Worm (Caenorhabditis elegans) whole organism, young adult: ENCODE results near the gene R05F9.11.
A peak's percentile ranks its signal among the peaks of the same experiment; 100 is the strongest.

Experiments
- B0019.2 ChIP-seq: fragments of 200-800 bp; sonication (Bioruptor generic); conservative IDR thresholded peaks from 2 replicates; pipeline ENCODE4 v1.3.6; 2022; ENCODE audit warnings: missing genetic modification reagents, missing genetic modification characterization, missing compliant biosample characterization
- B0261.1 ChIP-seq: sonication (generic microtip); optimal IDR thresholded peaks from 2 replicates; lab custom pipeline; 2016; ENCODE audit warnings: mild to moderate bottlenecking, missing genetic modification characterization, moderate library complexity, missing compliant biosample characterization
- F23B12.7 ChIP-seq: sonication (generic microtip); optimal IDR thresholded peaks from 2 replicates; lab custom pipeline; 2017; ENCODE audit warnings: missing genetic modification characterization, mild to moderate bottlenecking, missing compliant biosample characterization, antibody characterized with exemption, moderate library complexity; ENCODE audit not compliant: insufficient read depth
- F33H1.4 ChIP-seq: fragments of 200-800 bp; sonication (Bioruptor generic); IDR thresholded peaks from 2 replicates; pipeline ENCODE4 v1.3.6; 2022; ENCODE audit warnings: missing genetic modification reagents, missing genetic modification characterization, missing compliant biosample characterization
- F49E8.2 ChIP-seq: sonication (generic microtip); optimal IDR thresholded peaks from 3 replicates; lab custom pipeline; 2017; ENCODE audit warnings: missing genetic modification characterization, mild to moderate bottlenecking, missing compliant biosample characterization, antibody characterized with exemption, moderate library complexity; ENCODE audit not compliant: insufficient read depth
- F57C9.4 ChIP-seq: sonication (generic microtip); optimal IDR thresholded peaks from 2 replicates; lab custom pipeline; 2017; ENCODE audit warnings: mild to moderate bottlenecking, missing genetic modification characterization, missing compliant biosample characterization
- T07F8.4 ChIP-seq: sonication (generic microtip); optimal IDR thresholded peaks from 2 replicates; lab custom pipeline; 2016; ENCODE audit warnings: mild to moderate bottlenecking, missing genetic modification characterization, moderate library complexity, missing compliant biosample characterization
- T26A5.8 ChIP-seq: sonication (generic microtip); optimal IDR thresholded peaks from 2 replicates; lab custom pipeline; 2016; ENCODE audit warnings: missing genetic modification characterization, missing compliant biosample characterization
- Y79H2A.3 ChIP-seq: fragments of 200-800 bp; sonication (Bioruptor generic); conservative IDR thresholded peaks from 2 replicates; pipeline ENCODE4 v1.3.6; 2022; ENCODE audit warnings: missing genetic modification reagents, missing genetic modification characterization, missing compliant biosample characterization
- aptf-2 ChIP-seq: fragments of 200-800 bp; sonication (Bioruptor generic); conservative IDR thresholded peaks from 2 replicates; pipeline ENCODE4 v1.3.6; 2022; ENCODE audit warnings: missing genetic modification reagents, missing genetic modification characterization, missing compliant biosample characterization
- athp-1 ChIP-seq: sonication (generic microtip); optimal IDR thresholded peaks from 2 replicates; lab custom pipeline; 2017; ENCODE audit warnings: mild to moderate bottlenecking, missing genetic modification characterization, missing compliant biosample characterization
- attf-3 ChIP-seq: fragments of 200-800 bp; sonication (Bioruptor generic); conservative IDR thresholded peaks from 2 replicates; pipeline ENCODE4 v1.3.6; 2022; ENCODE audit warnings: missing genetic modification reagents, missing genetic modification characterization, missing compliant biosample characterization
- bed-1 ChIP-seq: fragments of 200-800 bp; sonication (Bioruptor generic); IDR thresholded peaks from 2 replicates; pipeline ENCODE4 v1.3.6; 2022; ENCODE audit warnings: missing genetic modification reagents, missing genetic modification characterization, missing compliant biosample characterization
- ceh-100 ChIP-seq: fragments of 200-800 bp; sonication (Bioruptor generic); IDR thresholded peaks from 2 replicates; pipeline ENCODE4 v1.3.6; 2022; ENCODE audit warnings: missing genetic modification reagents, missing genetic modification characterization, missing compliant biosample characterization
- ceh-91 ChIP-seq: fragments of 200-800 bp; sonication (Bioruptor generic); IDR thresholded peaks from 2 replicates; pipeline ENCODE4 v1.3.6; 2022; ENCODE audit warnings: missing genetic modification reagents, missing genetic modification characterization, missing compliant biosample characterization
- dpl-1 ChIP-seq: fragments of 150-350 bp; optimal IDR thresholded peaks from 2 replicates; lab custom pipeline; 2014; ENCODE audit warnings: missing biosample characterization, missing genetic modification reagents, missing genetic modification characterization
- efl-1 ChIP-seq: fragments of 150-350 bp; optimal IDR thresholded peaks from 2 replicates; lab custom pipeline; 2014; ENCODE audit warnings: missing biosample characterization, missing genetic modification reagents, missing genetic modification characterization
- egl-18 ChIP-seq: fragments of 200-800 bp; sonication (Bioruptor generic); IDR thresholded peaks from 2 replicates; pipeline ENCODE4 v1.3.6; 2022; ENCODE audit warnings: missing genetic modification reagents, missing genetic modification characterization, missing compliant biosample characterization
- fkh-3 ChIP-seq: sonication (generic microtip); optimal IDR thresholded peaks from 2 replicates; lab custom pipeline; 2016; ENCODE audit warnings: mild to moderate bottlenecking, missing genetic modification characterization, missing compliant biosample characterization
- gei-17 ChIP-seq: fragments of 200-800 bp; sonication (Bioruptor generic); optimal IDR thresholded peaks from 2 replicates; lab custom pipeline; 2018; ENCODE audit warnings: mild to moderate bottlenecking, missing genetic modification characterization, missing compliant biosample characterization
- him-1 ChIP-seq: sonication (generic microtip); optimal IDR thresholded peaks from 2 replicates; lab custom pipeline; 2016; ENCODE audit warnings: missing genotype, missing genetic modification reagents, missing genetic modification characterization, missing compliant biosample characterization
- hlh-12 ChIP-seq: sonication (generic microtip); optimal IDR thresholded peaks from 2 replicates; lab custom pipeline; 2016; ENCODE audit warnings: missing genetic modification characterization, missing compliant biosample characterization
- hmg-1.2 ChIP-seq: fragments of 200-800 bp; sonication (Bioruptor generic); IDR thresholded peaks from 2 replicates; pipeline ENCODE4 v1.3.6; 2022; ENCODE audit warnings: missing genetic modification reagents, missing genetic modification characterization, missing compliant biosample characterization
- hmg-20 ChIP-seq: fragments of 200-800 bp; sonication (Bioruptor generic); IDR thresholded peaks from 2 replicates; pipeline ENCODE4 v1.3.6; 2022; ENCODE audit warnings: missing genetic modification reagents, missing genetic modification characterization, missing compliant biosample characterization
- hrde-1 ChIP-seq: sonication (generic microtip); optimal IDR thresholded peaks from 2 replicates; lab custom pipeline; 2016; ENCODE audit warnings: missing genetic modification characterization, mild to moderate bottlenecking, missing compliant biosample characterization, moderate library complexity, missing genotype, missing genetic modification reagents, borderline replicate concordance
- lsl-1 ChIP-seq: fragments of 200-800 bp; sonication (Bioruptor generic); optimal IDR thresholded peaks from 2 replicates; lab custom pipeline; 2018; ENCODE audit warnings: mild to moderate bottlenecking, missing genetic modification characterization, moderate library complexity, missing compliant biosample characterization
- madf-3 ChIP-seq: fragments of 200-800 bp; sonication (Bioruptor generic); IDR thresholded peaks from 2 replicates; pipeline ENCODE4 v1.3.6; 2022; ENCODE audit warnings: missing genetic modification reagents, missing genetic modification characterization, missing compliant biosample characterization
- madf-6 ChIP-seq: fragments of 200-800 bp; sonication (Bioruptor generic); IDR thresholded peaks from 2 replicates; pipeline ENCODE4 v1.3.6; 2022; ENCODE audit warnings: missing genetic modification reagents, missing genetic modification characterization, missing compliant biosample characterization
- madf-8 ChIP-seq: fragments of 200-800 bp; sonication (Bioruptor generic); conservative IDR thresholded peaks from 2 replicates; pipeline ENCODE4 v1.3.6; 2022; ENCODE audit warnings: missing genetic modification reagents, missing genetic modification characterization, missing compliant biosample characterization
- mxl-1 ChIP-seq: sonication (generic microtip); optimal IDR thresholded peaks from 2 replicates; lab custom pipeline; 2016; ENCODE audit warnings: missing genetic modification characterization, missing compliant biosample characterization
- nfya-2 ChIP-seq: fragments of 200-800 bp; sonication (Bioruptor generic); IDR thresholded peaks from 2 replicates; pipeline ENCODE4 v1.3.6; 2022; ENCODE audit warnings: missing genetic modification reagents, missing genetic modification characterization, missing compliant biosample characterization
- nhr-120 ChIP-seq: fragments of 200-800 bp; sonication (Bioruptor generic); IDR thresholded peaks from 2 replicates; pipeline ENCODE4 v1.3.6; 2022; ENCODE audit warnings: missing genetic modification characterization, missing compliant biosample characterization
- nhr-179 ChIP-seq: sonication (generic microtip); optimal IDR thresholded peaks from 2 replicates; lab custom pipeline; 2016; ENCODE audit warnings: mild to moderate bottlenecking, missing genetic modification characterization, missing compliant biosample characterization
- pbrm-1 ChIP-seq: fragments of 200-800 bp; sonication (Bioruptor generic); IDR thresholded peaks from 2 replicates; pipeline ENCODE4 v1.3.6; 2022; ENCODE audit warnings: missing genetic modification reagents, missing genetic modification characterization, missing compliant biosample characterization
- rpc-1 ChIP-seq, 2 experiments: fragments of 150-350 bp in 1 of 2; sonication (generic microtip) in 1 of 2; optimal IDR thresholded peaks; 2 replicates each; lab custom pipeline; 2014 to 2018; ENCODE audit warnings: missing biosample characterization in 1 of 2, missing genetic modification characterization in 1 of 2, missing genetic modification reagents in 1 of 2, missing genotype in 1 of 2
- sdz-38 ChIP-seq: sonication (generic microtip); optimal IDR thresholded peaks from 2 replicates; lab custom pipeline; 2016; ENCODE audit warnings: missing genotype, missing genetic modification characterization, missing compliant biosample characterization
- sea-2 ChIP-seq: fragments of 200-800 bp; sonication (Bioruptor generic); IDR thresholded peaks from 2 replicates; pipeline ENCODE4 v1.3.6; 2022; ENCODE audit warnings: missing genetic modification characterization, missing compliant biosample characterization
- snpc-1.1 ChIP-seq: sonication (generic microtip); optimal IDR thresholded peaks from 2 replicates; lab custom pipeline; 2017; ENCODE audit warnings: missing genetic modification characterization, mild to moderate bottlenecking, missing compliant biosample characterization, antibody characterized with exemption, moderate library complexity, missing genotype, missing genetic modification reagents; ENCODE audit not compliant: insufficient read depth
- snpc-3.4 ChIP-seq: sonication (generic microtip); optimal IDR thresholded peaks from 2 replicates; lab custom pipeline; 2017; ENCODE audit warnings: missing genetic modification characterization, mild to moderate bottlenecking, missing compliant biosample characterization, antibody characterized with exemption, moderate library complexity, missing genotype, missing genetic modification reagents
- tbx-9 ChIP-seq: sonication (generic microtip); optimal IDR thresholded peaks from 2 replicates; lab custom pipeline; 2016; ENCODE audit warnings: borderline replicate concordance, missing genetic modification characterization, inconsistent platforms, missing compliant biosample characterization
- unc-130 ChIP-seq: sonication (generic microtip); optimal IDR thresholded peaks from 2 replicates; lab custom pipeline; 2016; ENCODE audit warnings: missing genetic modification reagents, missing genetic modification characterization, missing compliant biosample characterization
- xnd-1 ChIP-seq: sonication (generic microtip); optimal IDR thresholded peaks from 2 replicates; lab custom pipeline; 2016; ENCODE audit warnings: missing genotype, missing genetic modification reagents, missing genetic modification characterization, missing compliant biosample characterization
- ztf-18 ChIP-seq: sonication (generic microtip); optimal IDR thresholded peaks from 2 replicates; lab custom pipeline; 2016; ENCODE audit warnings: missing genotype, mild to moderate bottlenecking, missing genetic modification characterization, missing compliant biosample characterization
- ztf-25 ChIP-seq: fragments of 200-800 bp; sonication (Bioruptor generic); IDR thresholded peaks from 2 replicates; pipeline ENCODE4 v1.3.6; 2022; ENCODE audit warnings: missing genetic modification reagents, missing genetic modification characterization, missing compliant biosample characterization
- ztf-3 ChIP-seq: fragments of 200-800 bp; sonication (Bioruptor generic); optimal IDR thresholded peaks from 2 replicates; lab custom pipeline; 2018; ENCODE audit warnings: mild to moderate bottlenecking, missing genetic modification characterization, missing compliant biosample characterization

Gene R05F9.11

DNA sequence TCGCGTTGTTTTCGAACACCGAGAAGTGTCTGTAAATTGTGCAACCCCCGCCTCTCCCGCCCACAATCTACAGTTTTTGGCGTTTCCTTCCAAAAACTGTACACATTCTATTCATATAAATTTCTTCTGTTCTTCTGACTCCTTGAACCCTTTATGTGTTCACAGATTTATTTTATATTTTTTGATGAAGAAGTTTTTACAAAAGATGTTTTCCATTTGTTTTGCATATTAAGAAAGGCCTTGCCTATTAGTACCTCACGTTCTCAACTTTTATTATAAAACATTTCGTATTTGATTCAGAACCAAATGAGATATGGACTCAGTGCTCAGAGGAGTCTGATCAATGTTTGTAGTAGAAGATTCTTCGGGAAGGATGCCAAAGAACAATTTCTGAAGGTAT, 39.3 kb upstream of the R05F9.11 start, which contains the start of gene ndx-3:
TSS of gene ndx-3 (plus strand) at position 301 of the 400 bp plus-strand sequence.
- TF ChIP-seq sdz-38 (tag; lab: Kevin White, UChicago) = no peak
- TF ChIP-seq T26A5.8 (tag; lab: Kevin White, UChicago) = no peak

DNA sequence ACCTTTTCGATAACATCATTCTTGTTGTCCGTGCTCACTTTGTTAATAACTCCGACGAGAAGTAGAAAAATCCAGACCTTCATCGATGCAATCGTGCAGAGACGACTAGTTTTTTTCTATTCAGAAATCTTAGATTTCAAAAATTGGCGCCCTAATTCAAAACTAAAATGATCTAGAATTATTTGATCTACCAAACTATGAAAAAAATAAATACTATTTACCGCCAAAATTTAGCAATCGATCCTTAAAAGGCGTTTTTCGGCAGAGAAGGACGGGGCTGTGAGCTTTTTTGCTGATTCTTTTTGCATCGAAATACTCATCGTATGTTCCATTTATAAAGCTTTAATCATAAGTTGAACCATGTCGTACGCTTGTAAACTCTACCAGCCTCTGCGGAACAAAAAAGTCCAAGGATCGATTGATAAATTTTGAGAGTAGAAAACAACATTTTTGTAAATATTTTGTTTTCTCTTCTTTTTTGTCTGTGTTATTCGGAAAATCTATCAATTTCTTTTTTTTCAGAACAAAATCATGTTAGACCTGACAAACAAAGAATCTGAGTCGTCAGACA, 35.4 kb upstream of the R05F9.11 start, which contains the start of the genes try-1 and zyg-12:
TSS of gene try-1 (minus strand) at position 148 of the 571 bp plus-strand sequence.
TSS of gene zyg-12 (plus strand) at position 521 of the 571 bp plus-strand sequence.
- TF ChIP-seq attf-3 (no peak), ztf-18 (tag; lab: Kevin White, UChicago) (no peak), F33H1.4 (GFP tag; lab: Robert Waterston, UW) (0 out of 2 replicates have a peak, but pooled peaks have one; percentile 18), tbx-9 (tag; lab: Kevin White, UChicago) (no peak), snpc-3.4 (peak; percentile 43), madf-3 (GFP tag; lab: Robert Waterston, UW) (0 out of 2 replicates have a peak, but pooled peaks have one; percentile 42), dpl-1 (peak; percentile 16), madf-6 (peak; percentile 78), hmg-1.2 (0 out of 2 replicates have a peak, but pooled peaks have one; percentile 11), aptf-2 (GFP tag; lab: Robert Waterston, UW) (no peak), egl-18 (GFP tag; lab: Robert Waterston, UW) (no peak), xnd-1 (tag; lab: Kevin White, UChicago) (peak; percentile 47), efl-1 (GFP tag; lab: Kevin White, UChicago) (peak; percentile 64), hmg-20 (GFP tag; lab: Robert Waterston, UW) (no peak), lsl-1 (GFP tag; lab: Kevin White, UChicago) (peak; percentile 35), Y79H2A.3 (GFP tag; lab: Robert Waterston, UW) (no peak), B0019.2 (GFP tag; lab: Robert Waterston, UW) (no peak), ceh-91 (GFP tag; lab: Robert Waterston, UW) (peak; percentile 17; the same call in 1 of the 2 replicates), nhr-120 (no peak), fkh-3 (tag; lab: Kevin White, UChicago) (no peak), athp-1 (tag; lab: Kevin White, UChicago) (no peak), mxl-1 (no peak), gei-17 (GFP tag; lab: Kevin White, UChicago) (no peak), madf-8 (GFP tag; lab: Robert Waterston, UW) (peak; percentile 51), rpc-1 (optimal IDR thresholded peaks at IDR 0.05; lab: Kevin White, UChicago) (no peak), rpc-1 (tag; optimal IDR thresholded peaks at IDR 0.05; lab: Kevin White, UChicago) (no peak), ztf-25 (GFP tag; lab: Robert Waterston, UW) (no peak), unc-130 (GFP tag; lab: Kevin White, UChicago) (no peak), snpc-1.1 (tag; lab: Kevin White, UChicago) (no peak), ceh-100 (GFP tag; lab: Robert Waterston, UW) (no peak)

DNA sequence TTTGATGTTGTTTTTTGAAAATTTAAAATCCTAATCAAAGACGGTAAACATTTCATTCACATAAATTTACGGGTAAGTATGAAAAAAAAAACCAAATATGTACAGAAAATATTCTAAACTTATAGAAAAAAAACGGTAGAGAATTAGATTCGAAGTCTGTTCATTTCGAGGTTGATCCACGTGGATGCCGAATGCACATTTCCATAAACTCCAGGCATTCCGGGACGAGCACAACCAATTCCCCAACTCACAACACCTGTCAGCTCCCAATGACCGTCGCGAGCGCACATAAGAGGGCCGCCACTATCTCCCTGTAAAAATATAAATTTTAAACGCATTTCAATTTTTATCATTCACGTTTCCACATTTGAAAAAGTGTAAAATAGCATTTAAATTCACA, 34.1 kb upstream of the R05F9.11 start:
- peak; percentile 13 for TF ChIP-seq hrde-1 (tag; lab: Kevin White, UChicago)
- TF ChIP-seq B0261.1 (tag; lab: Kevin White, UChicago) = no peak
- no peak for TF ChIP-seq F57C9.4
- no peak for TF ChIP-seq pbrm-1
- no peak for TF ChIP-seq F49E8.2 (tag; lab: Kevin White, UChicago)
- no peak for TF ChIP-seq nfya-2
- no peak for TF ChIP-seq Y79H2A.3 (GFP tag; lab: Robert Waterston, UW)
- TF ChIP-seq him-1 = no peak
- no peak for TF ChIP-seq F23B12.7
- no peak for TF ChIP-seq athp-1 (tag; lab: Kevin White, UChicago)
- no peak for TF ChIP-seq T07F8.4 (tag; lab: Kevin White, UChicago)
- peak; percentile 46 for TF ChIP-seq snpc-3.4
- no peak for TF ChIP-seq sea-2
- no peak for TF ChIP-seq nhr-179 (tag; lab: Kevin White, UChicago)
- no peak for TF ChIP-seq hlh-12 (tag; lab: Kevin White, UChicago)
- no peak for TF ChIP-seq bed-1 (GFP tag; lab: Robert Waterston, UW)
- 0 out of 2 replicates have a peak, but pooled peaks have one; percentile 54 for TF ChIP-seq egl-18 (GFP tag; lab: Robert Waterston, UW)
- TF ChIP-seq ztf-3 (GFP tag; lab: Kevin White, UChicago) = no peak
- no peak for TF ChIP-seq aptf-2 (GFP tag; lab: Robert Waterston, UW)
